Fruit fly (Drosophila melanogaster): ENCODE measurements around the gene CG6999.

Gene CG6999

dm6 chrX:9103308-9104185 is 15.4 kb downstream of the CG6999 start, which contains the start of gene CG7766 (continued):
- no peak for TF ChIP-seq CHES-1-like (GFP tag; optimal IDR thresholded peaks at IDR 0.05)
- TF ChIP-seq dati (GFP tag; IDR thresholded peaks at IDR 0.05), result no peak
- TF ChIP-seq CG30403 (GFP tag; optimal IDR thresholded peaks at IDR 0.05), result no peak
- peak; percentile 9 for TF ChIP-seq CG4617 (GFP tag; optimal IDR thresholded peaks at IDR 0.05; ENCODE audit: borderline replicate concordance)
- TF ChIP-seq slou (GFP tag; optimal IDR thresholded peaks at IDR 0.05), result no peak
- TF ChIP-seq CG12155 (GFP tag; optimal IDR thresholded peaks at IDR 0.05), result no peak
- TF ChIP-seq gcm2 (GFP tag; optimal IDR thresholded peaks at IDR 0.05), result no peak
- no peak for TF ChIP-seq CG2129 (GFP tag; IDR thresholded peaks at IDR 0.05; ENCODE audit: partially characterized antibody)
- peak; percentile 23 for TF ChIP-seq Sin3A (optimal IDR thresholded peaks at IDR 0.05)
- TF ChIP-seq tup (GFP tag; optimal IDR thresholded peaks at IDR 0.05), result no peak
- peak; percentile 96 for TF ChIP-seq ERR (GFP tag; optimal IDR thresholded peaks at IDR 0.05)
- no peak for TF ChIP-seq CG7963 (GFP tag; IDR thresholded peaks at IDR 0.05; ENCODE audit: partially characterized antibody)
- TF ChIP-seq CG4360 (GFP tag; IDR thresholded peaks at IDR 0.05), result no peak
- TF ChIP-seq Sry-β (GFP tag; optimal IDR thresholded peaks at IDR 0.05), result no peak
- no peak for TF ChIP-seq fru (optimal IDR thresholded peaks at IDR 0.05)
- no peak for TF ChIP-seq Scr (GFP tag; IDR thresholded peaks at IDR 0.05; ENCODE audit: partially characterized antibody)
- no peak for TF ChIP-seq NFAT (GFP tag; IDR thresholded peaks at IDR 0.05)
- no peak for TF ChIP-seq fd102C (GFP tag; optimal IDR thresholded peaks at IDR 0.05)
- TF ChIP-seq Nf-YC (tag; optimal IDR thresholded peaks at IDR 0.05), result no peak
- peak; percentile 79 for TF ChIP-seq E2f2 (GFP tag; IDR thresholded peaks at IDR 0.05)
- TF ChIP-seq NfI (GFP tag; optimal IDR thresholded peaks at IDR 0.05), result no peak
- TF ChIP-seq eyg (GFP tag; optimal IDR thresholded peaks at IDR 0.05), result no peak
- TF ChIP-seq Hr3 (GFP tag; optimal IDR thresholded peaks at IDR 0.05), result no peak
- TF ChIP-seq Rfx (GFP tag; IDR thresholded peaks at IDR 0.05), result no peak
- no peak for TF ChIP-seq CG17359 (tag; optimal IDR thresholded peaks at IDR 0.05)
- TF ChIP-seq repo (GFP tag; optimal IDR thresholded peaks at IDR 0.05), result no peak
- no peak for TF ChIP-seq zen2 (GFP tag; IDR thresholded peaks at IDR 0.05; ENCODE audit: partially characterized antibody)
- TF ChIP-seq CkIIα-i1 (GFP tag; IDR thresholded peaks at IDR 0.05), result no peak
- TF ChIP-seq trem (tag; optimal IDR thresholded peaks at IDR 0.05), result peak; percentile 15
- no peak for TF ChIP-seq CG18476 (GFP tag; optimal IDR thresholded peaks at IDR 0.05)
- no peak for TF ChIP-seq eve (GFP tag; optimal IDR thresholded peaks at IDR 0.05)
- TF ChIP-seq danr (GFP tag; IDR thresholded peaks at IDR 0.05), result no peak
- no peak for TF ChIP-seq CG4707 (GFP tag; optimal IDR thresholded peaks at IDR 0.05)
- no peak for TF ChIP-seq ems (GFP tag; optimal IDR thresholded peaks at IDR 0.05)
- no peak for TF ChIP-seq CG33557 (GFP tag; optimal IDR thresholded peaks at IDR 0.05)
- TF ChIP-seq ranshi (GFP tag; IDR thresholded peaks at IDR 0.05), result no peak
- peak; percentile 78 for TF ChIP-seq MESR4 (GFP tag; optimal IDR thresholded peaks at IDR 0.05)
- no peak for TF ChIP-seq lola (GFP tag; optimal IDR thresholded peaks at IDR 0.05)
- TF ChIP-seq CG16863 (GFP tag; optimal IDR thresholded peaks at IDR 0.05), result no peak
- no peak for TF ChIP-seq bsh (GFP tag; optimal IDR thresholded peaks at IDR 0.05)
- no peak for TF ChIP-seq ewg (GFP tag; optimal IDR thresholded peaks at IDR 0.05)
- no peak for TF ChIP-seq crc (GFP tag; optimal IDR thresholded peaks at IDR 0.05)
- peak; percentile 69 for TF ChIP-seq CG9797 (GFP tag; optimal IDR thresholded peaks at IDR 0.05)
- no peak for TF ChIP-seq amos (GFP tag; IDR thresholded peaks at IDR 0.05; ENCODE audit: partially characterized antibody)
- TF ChIP-seq yki (optimal IDR thresholded peaks at IDR 0.05), result no peak
- TF ChIP-seq fd96Cb (tag; optimal IDR thresholded peaks at IDR 0.05), result no peak
- no peak for TF ChIP-seq Atf3 (GFP tag; optimal IDR thresholded peaks at IDR 0.05)
- 0 out of 2 replicates have a peak, but pooled peaks have one; percentile 11 for TF ChIP-seq CG13287 (GFP tag; IDR thresholded peaks at IDR 0.05; ENCODE audit: partially characterized antibody)
- no peak for TF ChIP-seq CG7786 (GFP tag; optimal IDR thresholded peaks at IDR 0.05)
- TF ChIP-seq CG10654 (GFP tag; optimal IDR thresholded peaks at IDR 0.05), result no peak

Measured in whole organism, embryonic.